Worm (Caenorhabditis elegans): Measurements from ENCODE around the gene elo-7.
A peak's percentile ranks its signal among the peaks of the same experiment; 100 is the strongest.

Gene elo-7

DNA sequence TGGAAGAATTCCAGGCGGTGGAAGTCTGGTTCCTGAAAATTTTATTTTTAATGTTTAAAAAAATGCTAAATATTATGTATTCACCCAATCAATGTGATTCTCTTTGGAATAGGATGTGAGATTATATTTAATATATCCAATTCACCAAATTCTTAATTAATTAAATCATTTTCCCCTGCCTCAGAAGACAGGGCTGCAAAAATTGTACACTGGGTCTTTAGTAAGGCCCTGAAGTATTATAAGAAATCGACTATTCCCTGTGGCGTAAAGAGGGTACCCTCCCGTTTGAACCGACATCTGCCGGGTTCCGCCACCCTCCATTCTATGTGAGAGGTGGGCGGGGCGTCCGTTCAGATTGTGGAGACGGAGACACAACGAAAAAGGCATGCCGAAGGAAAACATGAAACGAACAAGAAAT is 18.5 kb upstream of the elo-7 start (continued):
- TF ChIP-seq madf-10 (tag; optimal IDR thresholded peaks at IDR 0.05) = peak; percentile 42
- peak; percentile 74 for TF ChIP-seq ceh-27 (GFP tag; optimal IDR thresholded peaks at IDR 0.05)
- TF ChIP-seq nhr-80 (tag; optimal IDR thresholded peaks at IDR 0.05) = no peak
- no peak; the same call in 1 of the 2 replicates for TF ChIP-seq C06A6.2 (GFP tag; conservative IDR thresholded peaks at IDR 0.05)
- TF ChIP-seq unc-62 (GFP tag; optimal IDR thresholded peaks at IDR 0.05) = no peak
- no peak for TF ChIP-seq Y53F4B.3 (GFP tag; IDR thresholded peaks at IDR 0.05)
- TF ChIP-seq D2030.7 (GFP tag; IDR thresholded peaks at IDR 0.05) = peak; percentile 56
- no peak for TF ChIP-seq sdz-38 (tag; optimal IDR thresholded peaks at IDR 0.05)
- no peak for TF ChIP-seq efl-1 (GFP tag; optimal IDR thresholded peaks at IDR 0.05)
- no peak for TF ChIP-seq dpff-1 (tag; optimal IDR thresholded peaks at IDR 0.05)
- 0 out of 2 replicates have a peak, but pooled peaks have one; percentile 45 for TF ChIP-seq Y95B8A.8 (GFP tag; IDR thresholded peaks at IDR 0.05)
- no peak for TF ChIP-seq ceh-40 (GFP tag; IDR thresholded peaks at IDR 0.05)
- no peak for TF ChIP-seq zfh-2 (GFP tag; conservative IDR thresholded peaks at IDR 0.05)
- TF ChIP-seq somi-1 (GFP tag; optimal IDR thresholded peaks at IDR 0.05) = no peak
- no peak for TF ChIP-seq T26A5.8 (tag; optimal IDR thresholded peaks at IDR 0.05)
- peak in 1 of 2 experiments; percentile 25 for TF ChIP-seq rec-8 (tag; optimal IDR thresholded peaks at IDR 0.05)
- no peak for TF ChIP-seq aptf-3 (GFP tag; IDR thresholded peaks at IDR 0.05)
- no peak for TF ChIP-seq F57C9.4 (tag; optimal IDR thresholded peaks at IDR 0.05)
- TF ChIP-seq F22D6.2 (tag; optimal IDR thresholded peaks at IDR 0.05) = no peak
- TF ChIP-seq mxl-1 (tag; optimal IDR thresholded peaks at IDR 0.05) = no peak
- TF ChIP-seq B0261.1 (tag; optimal IDR thresholded peaks at IDR 0.05) = peak; percentile 17
- TF ChIP-seq tlf-1 (GFP tag; optimal IDR thresholded peaks at IDR 0.05) = peak; percentile 70
- TF ChIP-seq lin-40 (tag; optimal IDR thresholded peaks at IDR 0.05) = peak; percentile 88
- no peak for TF ChIP-seq zim-3 (tag; optimal IDR thresholded peaks at IDR 0.05)
- no peak for TF ChIP-seq dpl-1 (GFP tag; optimal IDR thresholded peaks at IDR 0.05)
- peak; percentile 74; the same call in 1 of the 2 replicates for TF ChIP-seq Y56A3A.18 (GFP tag; IDR thresholded peaks at IDR 0.05)
- TF ChIP-seq akir-1 (GFP tag; optimal IDR thresholded peaks at IDR 0.05) = no peak
- TF ChIP-seq rpc-1 (optimal IDR thresholded peaks at IDR 0.05) = no peak
- TF ChIP-seq rpc-1 (tag; optimal IDR thresholded peaks at IDR 0.05) = no peak
- TF ChIP-seq unc-130 (GFP tag; optimal IDR thresholded peaks at IDR 0.05) = no peak
- TF ChIP-seq lir-1 (GFP tag; conservative IDR thresholded peaks at IDR 0.05) = no peak
- no peak for TF ChIP-seq F55B11.4 (tag; optimal IDR thresholded peaks at IDR 0.05; ENCODE audit: borderline replicate concordance, insufficient read depth)
- no peak for TF ChIP-seq athp-1 (tag; optimal IDR thresholded peaks at IDR 0.05)
- TF ChIP-seq bed-1 (GFP tag; IDR thresholded peaks at IDR 0.05) = no peak
- no peak for TF ChIP-seq pha-4 (tag; optimal IDR thresholded peaks at IDR 0.05)
- peak; percentile 96 for TF ChIP-seq snpc-4 (GFP tag; optimal IDR thresholded peaks at IDR 0.05)
- peak; percentile 97 to 99 (median 98) for TF ChIP-seq snpc-4 (tag; optimal IDR thresholded peaks at IDR 0.05)
- no peak for TF ChIP-seq ztf-28 (GFP tag; IDR thresholded peaks at IDR 0.05)
- no peak for TF ChIP-seq let-526 (GFP tag; IDR thresholded peaks at IDR 0.05)
- no peak for TF ChIP-seq Y79H2A.3 (GFP tag; conservative IDR thresholded peaks at IDR 0.05)
- TF ChIP-seq egl-44 (GFP tag; IDR thresholded peaks at IDR 0.05) = no peak
- no peak for TF ChIP-seq F37B4.10 (GFP tag; IDR thresholded peaks at IDR 0.05)
- TF ChIP-seq K11D2.4 (GFP tag; IDR thresholded peaks at IDR 0.05) = 0 out of 2 replicates have a peak, but pooled peaks have one; percentile 18
- TF ChIP-seq hlh-26 (GFP tag; conservative IDR thresholded peaks at IDR 0.05) = no peak
- no peak for TF ChIP-seq ztf-3 (GFP tag; optimal IDR thresholded peaks at IDR 0.05)
- peak; percentile 56; the same call in 1 of the 2 replicates for TF ChIP-seq ekl-4 (GFP tag; IDR thresholded peaks at IDR 0.05)
- TF ChIP-seq madf-3 (GFP tag; IDR thresholded peaks at IDR 0.05) = peak; percentile 62; the same call in 1 of the 2 replicates
- no peak for TF ChIP-seq ztf-22 (GFP tag; optimal IDR thresholded peaks at IDR 0.05)
- TF ChIP-seq dox-1 (GFP tag; IDR thresholded peaks at IDR 0.05) = peak; percentile 69
- TF ChIP-seq nhr-90 (tag; optimal IDR thresholded peaks at IDR 0.05) = peak; percentile 32

Measured in whole organism, young adult.